Fruit fly (Drosophila melanogaster) whole organism, embryonic: ENCODE measurements around the gene pan.
A peak's percentile ranks its signal among the peaks of the same experiment; 100 is the strongest.

Source experiments
- Ada2b ChIP-seq: fragments of 200-800 bp; sonication (Bioruptor generic); IDR thresholded peaks from 2 replicates; pipeline ENCODE4 v1.3.6; 2022; ENCODE audit warnings: missing biosample characterization, missing genetic modification characterization
- BtbVII ChIP-seq: fragments of 200-800 bp; sonication (Bioruptor generic); optimal IDR thresholded peaks from 3 replicates; lab custom pipeline; 2017; ENCODE audit warnings: missing biosample characterization, mild to moderate bottlenecking, missing genetic modification characterization
- CG10267 ChIP-seq: fragments of 200-800 bp; sonication (Bioruptor generic); optimal IDR thresholded peaks from 2 replicates; lab custom pipeline; 2018; ENCODE audit warnings: missing biosample characterization, mild to moderate bottlenecking, missing genetic modification characterization, moderate library complexity
- CG11723 ChIP-seq: fragments of 200-800 bp; sonication (Bioruptor generic); optimal IDR thresholded peaks from 2 replicates; lab custom pipeline; 2017; ENCODE audit warnings: missing biosample characterization, mild to moderate bottlenecking, missing genetic modification characterization
- CG12104 ChIP-seq: fragments of 200-800 bp; sonication (Bioruptor generic); optimal IDR thresholded peaks from 3 replicates; lab custom pipeline; 2016; ENCODE audit warnings: missing biosample characterization, missing genetic modification characterization
- CG12236 ChIP-seq: fragments of 200-800 bp; sonication (Bioruptor generic); optimal IDR thresholded peaks from 2 replicates; lab custom pipeline; 2016; ENCODE audit warnings: missing biosample characterization, missing genetic modification characterization
- CG12744 ChIP-seq: fragments of 200-800 bp; sonication (Bioruptor generic); optimal IDR thresholded peaks from 2 replicates; lab custom pipeline; 2016; ENCODE audit warnings: missing biosample characterization, missing genetic modification characterization
- CG12769 ChIP-seq: fragments of 200-800 bp; sonication (Bioruptor generic); optimal IDR thresholded peaks from 2 replicates; lab custom pipeline; 2019; ENCODE audit warnings: missing biosample characterization, mild to moderate bottlenecking, missing genetic modification characterization, moderate library complexity
- CG13287 ChIP-seq: fragments of 200-800 bp; sonication (Bioruptor generic); IDR thresholded peaks from 2 replicates; pipeline ENCODE4 v1.3.6; 2022; ENCODE audit warnings: missing biosample characterization, missing genetic modification characterization; ENCODE audit not compliant: partially characterized antibody
- CG13296 ChIP-seq: fragments of 200-800 bp; sonication (Bioruptor generic); optimal IDR thresholded peaks from 3 replicates; lab custom pipeline; 2018; ENCODE audit warnings: missing biosample characterization, mild to moderate bottlenecking, missing genetic modification characterization
- CG14710 ChIP-seq: fragments of 200-800 bp; sonication (Bioruptor generic); optimal IDR thresholded peaks from 3 replicates; lab custom pipeline; 2019; ENCODE audit warnings: missing biosample characterization, mild to moderate bottlenecking, missing genetic modification characterization, moderate library complexity
- CG15479 ChIP-seq: fragments of 200-800 bp; sonication (Bioruptor generic); optimal IDR thresholded peaks from 3 replicates; lab custom pipeline; 2019; ENCODE audit warnings: missing biosample characterization, mild to moderate bottlenecking, missing genetic modification characterization, moderate library complexity
- CG1603 ChIP-seq: fragments of 200-800 bp; sonication (Bioruptor generic); optimal IDR thresholded peaks from 2 replicates; lab custom pipeline; 2019; ENCODE audit warnings: missing biosample characterization, mild to moderate bottlenecking, missing genetic modification characterization, moderate library complexity
- CG1647 ChIP-seq: fragments of 200-800 bp; sonication (Bioruptor generic); optimal IDR thresholded peaks from 3 replicates; lab custom pipeline; 2016; ENCODE audit warnings: missing biosample characterization, missing genetic modification characterization
- CG17186 ChIP-seq: fragments of 200-800 bp; sonication (Bioruptor generic); optimal IDR thresholded peaks from 3 replicates; lab custom pipeline; 2017; ENCODE audit warnings: missing biosample characterization, missing genetic modification reagents, missing genetic modification characterization
- CG17612 ChIP-seq: fragments of 200-800 bp; sonication (Bioruptor generic); IDR thresholded peaks from 2 replicates; pipeline ENCODE4 v1.3.6; 2022; ENCODE audit warnings: missing biosample characterization, missing genetic modification characterization
- CG17912 ChIP-seq: fragments of 200-800 bp; sonication (Bioruptor generic); optimal IDR thresholded peaks from 2 replicates; lab custom pipeline; 2018; ENCODE audit warnings: missing biosample characterization, mild to moderate bottlenecking, missing genetic modification characterization
- CG2120 ChIP-seq: fragments of 200-800 bp; sonication (Bioruptor generic); optimal IDR thresholded peaks from 3 replicates; lab custom pipeline; 2016; ENCODE audit warnings: missing biosample characterization, missing genetic modification characterization
- CG31365 ChIP-seq: fragments of 200-800 bp; sonication (Bioruptor generic); optimal IDR thresholded peaks from 2 replicates; lab custom pipeline; 2018; ENCODE audit warnings: missing biosample characterization, mild to moderate bottlenecking, missing genetic modification characterization
- CG43689 ChIP-seq: fragments of 200-800 bp; sonication (Bioruptor generic); IDR thresholded peaks from 2 replicates; pipeline ENCODE4 v1.3.6; 2022; ENCODE audit warnings: missing biosample characterization, missing genetic modification characterization
- CG5180 ChIP-seq: fragments of 200-800 bp; sonication (Bioruptor generic); optimal IDR thresholded peaks from 3 replicates; lab custom pipeline; 2017; ENCODE audit warnings: missing biosample characterization, missing genetic modification characterization, mild to moderate bottlenecking, moderate library complexity, missing genetic modification reagents
- CG5953 ChIP-seq: fragments of 200-800 bp; sonication (Bioruptor generic); IDR thresholded peaks from 2 replicates; pipeline ENCODE4 v1.3.6; 2022; ENCODE audit warnings: missing biosample characterization, missing genetic modification characterization
- CG6854 ChIP-seq: fragments of 200-800 bp; sonication (Bioruptor generic); optimal IDR thresholded peaks from 3 replicates; lab custom pipeline; 2017; ENCODE audit warnings: missing biosample characterization, mild to moderate bottlenecking, missing genetic modification characterization
- Drgx ChIP-seq: fragments of 200-800 bp; sonication (Bioruptor generic); IDR thresholded peaks from 2 replicates; pipeline ENCODE4 v1.3.6; 2022; ENCODE audit warnings: missing biosample characterization, missing genetic modification characterization
- E2f1 ChIP-seq: fragments of 200-800 bp; sonication (Bioruptor generic); IDR thresholded peaks from 2 replicates; pipeline ENCODE4 v1.3.6; 2022; ENCODE audit warnings: missing biosample characterization, missing genetic modification characterization
- MTF-1 ChIP-seq: fragments of 200-800 bp; sonication (Bioruptor generic); optimal IDR thresholded peaks from 2 replicates; lab custom pipeline; 2018; ENCODE audit warnings: missing biosample characterization, mild to moderate bottlenecking, missing genetic modification characterization, borderline replicate concordance
- Med ChIP-seq: fragments of 200-800 bp; sonication (Bioruptor generic); peaks from one replicate; lab custom pipeline; 2016; ENCODE audit warnings: missing biosample characterization, missing genetic modification characterization, mild to moderate bottlenecking, inconsistent platforms, moderate library complexity
- Meics ChIP-seq: fragments of 200-800 bp; sonication (Bioruptor generic); optimal IDR thresholded peaks from 2 replicates; lab custom pipeline; 2017; ENCODE audit warnings: missing biosample characterization, mild to moderate bottlenecking, missing genetic modification characterization
- Ravus ChIP-seq: fragments of 200-800 bp; sonication (Bioruptor generic); IDR thresholded peaks from 2 replicates; pipeline ENCODE4 v1.3.6; 2022; ENCODE audit warnings: missing biosample characterization, missing genetic modification characterization
- bab2 ChIP-seq: fragments of 200-800 bp; sonication (Bioruptor generic); optimal IDR thresholded peaks from 2 replicates; lab custom pipeline; 2016; ENCODE audit warnings: missing biosample characterization, missing genetic modification characterization
- cato ChIP-seq: fragments of 200-800 bp; sonication (Bioruptor generic); optimal IDR thresholded peaks from 2 replicates; lab custom pipeline; 2016; ENCODE audit warnings: missing biosample characterization, missing genetic modification characterization, borderline replicate concordance
- corto ChIP-seq: fragments of 200-800 bp; sonication (Bioruptor generic); optimal IDR thresholded peaks from 2 replicates; lab custom pipeline; 2016; ENCODE audit warnings: missing biosample characterization, mild to moderate bottlenecking, missing genetic modification characterization, moderate library complexity
- crc ChIP-seq: fragments of 200-800 bp; sonication (Bioruptor generic); optimal IDR thresholded peaks from 2 replicates; lab custom pipeline; 2016; ENCODE audit warnings: missing biosample characterization, missing genetic modification characterization
- cwo ChIP-seq: fragments of 200-800 bp; sonication (Bioruptor generic); optimal IDR thresholded peaks from 3 replicates; lab custom pipeline; 2017; ENCODE audit warnings: missing biosample characterization, missing genetic modification characterization, mild to moderate bottlenecking, moderate library complexity, missing genetic modification reagents
- disco-r ChIP-seq: fragments of 200-800 bp; sonication (Bioruptor generic); optimal IDR thresholded peaks from 2 replicates; lab custom pipeline; 2016; ENCODE audit warnings: missing biosample characterization, missing genetic modification characterization
- ewg ChIP-seq: fragments of 200-800 bp; sonication (Bioruptor generic); optimal IDR thresholded peaks from 3 replicates; lab custom pipeline; 2017; ENCODE audit warnings: mild to moderate bottlenecking, missing biosample characterization, missing genetic modification reagents, missing genetic modification characterization
- gem ChIP-seq: fragments of 200-800 bp; sonication (Bioruptor generic); optimal IDR thresholded peaks from 2 replicates; lab custom pipeline; 2019; ENCODE audit warnings: missing biosample characterization, mild to moderate bottlenecking, missing genetic modification characterization, moderate library complexity
- ind ChIP-seq: fragments of 200-800 bp; sonication (Bioruptor generic); optimal IDR thresholded peaks from 3 replicates; lab custom pipeline; 2016; ENCODE audit warnings: missing biosample characterization, missing genetic modification characterization
- mam ChIP-seq: fragments of 200-800 bp; sonication (Bioruptor generic); optimal IDR thresholded peaks from 3 replicates; lab custom pipeline; 2016; ENCODE audit warnings: missing biosample characterization, missing genetic modification characterization
- mld ChIP-seq: fragments of 200-800 bp; sonication (Bioruptor generic); IDR thresholded peaks from 3 replicates; pipeline ENCODE4 v1.3.6; 2022; ENCODE audit warnings: missing biosample characterization, missing genetic modification characterization; ENCODE audit not compliant: partially characterized antibody
- nau ChIP-seq: fragments of 200-800 bp; sonication (Bioruptor generic); optimal IDR thresholded peaks from 3 replicates; lab custom pipeline; 2017; ENCODE audit warnings: missing biosample characterization, mild to moderate bottlenecking, missing genetic modification characterization, missing genetic modification reagents
- nmo ChIP-seq: fragments of 200-800 bp; sonication (Bioruptor generic); optimal IDR thresholded peaks from 2 replicates; lab custom pipeline; 2018; ENCODE audit warnings: missing biosample characterization, mild to moderate bottlenecking, missing genetic modification characterization, moderate library complexity
- p53 ChIP-seq: fragments of 200-800 bp; sonication (Bioruptor generic); optimal IDR thresholded peaks from 2 replicates; lab custom pipeline; 2016; ENCODE audit warnings: missing biosample characterization, missing genetic modification characterization
- phol ChIP-seq: fragments of 200-800 bp; sonication (Bioruptor generic); optimal IDR thresholded peaks from 3 replicates; lab custom pipeline; 2018; ENCODE audit warnings: missing biosample characterization, mild to moderate bottlenecking, missing genetic modification characterization, moderate library complexity
- pnt ChIP-seq: fragments of 200-800 bp; sonication (Bioruptor generic); optimal IDR thresholded peaks from 3 replicates; lab custom pipeline; 2016; ENCODE audit warnings: missing biosample characterization, missing genetic modification characterization
- pzg ChIP-seq: fragments of 200-800 bp; sonication (Bioruptor generic); optimal IDR thresholded peaks from 3 replicates; lab custom pipeline; 2018; ENCODE audit warnings: missing biosample characterization, mild to moderate bottlenecking, missing genetic modification characterization, moderate library complexity
- salm ChIP-seq: fragments of 200-800 bp; sonication (Bioruptor generic); optimal IDR thresholded peaks from 2 replicates; lab custom pipeline; 2018; ENCODE audit warnings: missing biosample characterization, mild to moderate bottlenecking, missing genetic modification characterization
- sr ChIP-seq: fragments of 200-800 bp; sonication (Bioruptor generic); IDR thresholded peaks from 3 replicates; pipeline ENCODE4 v1.3.6; 2022; ENCODE audit warnings: missing biosample characterization, missing genetic modification characterization
- twi ChIP-seq: fragments of 200-800 bp; optimal IDR thresholded peaks from 2 replicates; lab custom pipeline; 2019; ENCODE audit warnings: missing biosample characterization, mild to moderate bottlenecking, missing genetic modification characterization, moderate library complexity

Gene pan

DNA sequence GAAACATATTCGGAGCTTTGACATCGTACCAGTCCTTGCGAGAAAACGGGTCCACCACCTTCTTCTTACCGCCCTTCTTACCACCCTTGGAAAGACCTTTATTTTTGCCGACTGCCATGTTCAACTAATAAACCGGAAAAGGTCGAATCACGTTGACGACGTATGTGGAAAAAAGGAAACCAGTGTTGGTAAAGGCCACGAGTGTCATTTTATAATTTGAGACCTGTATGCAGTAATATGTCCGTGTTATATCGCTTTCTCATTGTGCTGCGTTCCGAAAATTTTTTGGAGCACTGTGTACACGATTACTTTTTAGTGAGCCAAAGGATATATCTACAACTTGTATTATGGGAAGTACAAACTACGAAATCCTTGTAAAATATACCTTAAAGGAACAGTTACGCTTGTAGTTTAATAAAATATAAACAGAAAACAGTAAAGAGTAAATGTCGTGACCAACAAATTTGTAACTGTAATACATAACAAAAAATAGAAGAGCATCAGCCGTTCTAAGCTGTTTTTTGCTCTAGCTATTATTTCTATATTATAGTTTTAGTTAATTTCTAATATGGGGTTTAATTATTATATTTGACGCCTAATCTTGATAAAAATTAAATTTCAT lies 2.0 kb upstream of the pan start, which contains the start of gene RpS3A (continued):
- TF ChIP-seq CG11723 (GFP tag; lab: Kevin White, UChicago) (peak; percentile 97), E2f1 (GFP tag; lab: Robert Waterston, UW) (no peak), BtbVII (GFP tag; lab: Kevin White, UChicago) (peak; percentile 85), ind (GFP tag; lab: Kevin White, UChicago) (peak; percentile 61), Meics (GFP tag; lab: Kevin White, UChicago) (peak; percentile 86), cwo (GFP tag; lab: Kevin White, UChicago) (no peak), p53 (GFP tag; lab: Kevin White, UChicago) (peak; percentile 66), CG12104 (GFP tag; lab: Kevin White, UChicago) (peak; percentile 53), CG12769 (tag; lab: Kevin White, UChicago) (peak; percentile 79), CG1647 (GFP tag; lab: Kevin White, UChicago) (peak; percentile 56), Drgx (GFP tag; lab: Robert Waterston, UW) (no peak), disco-r (GFP tag; lab: Kevin White, UChicago) (peak; percentile 55), crc (GFP tag; lab: Kevin White, UChicago) (peak; percentile 11), mam (GFP tag; lab: Kevin White, UChicago) (peak; percentile 76), corto (GFP tag; lab: Kevin White, UChicago) (no peak), cato (GFP tag; lab: Kevin White, UChicago) (no peak), nau (GFP tag; lab: Kevin White, UChicago) (peak; percentile 76), CG12744 (GFP tag; lab: Kevin White, UChicago) (no peak), nmo (GFP tag; lab: Kevin White, UChicago) (peak; percentile 81), Ada2b (GFP tag; lab: Robert Waterston, UW) (no peak; the same call in 1 of the 2 replicates), twi (tag; lab: Kevin White, UChicago) (peak; percentile 70), CG15479 (no peak), CG14710 (tag; lab: Kevin White, UChicago) (peak; percentile 72), CG1603 (tag; lab: Kevin White, UChicago) (peak; percentile 98), CG17186 (GFP tag; lab: Kevin White, UChicago) (peak; percentile 74), CG17912 (GFP tag; lab: Kevin White, UChicago) (peak; percentile 90), salm (peak; percentile 69), CG5953 (no peak), CG13287 (peak; percentile 30; the same call in 1 of the 2 replicates), CG13296 (GFP tag; lab: Kevin White, UChicago) (peak; percentile 86), CG6854 (peak; percentile 84), gem (tag; lab: Kevin White, UChicago) (peak; percentile 55), phol (tag; lab: Kevin White, UChicago) (peak; percentile 91), CG10267 (tag; lab: Kevin White, UChicago) (peak; percentile 95), Ravus (GFP tag; lab: Robert Waterston, UW) (no peak), CG43689 (GFP tag; lab: Robert Waterston, UW) (no peak), CG12236 (peak; percentile 67), CG5180 (peak; percentile 58), mld (no peak), MTF-1 (GFP tag; lab: Kevin White, UChicago) (peak; percentile 93), sr (no peak), pzg (GFP tag; lab: Kevin White, UChicago) (peak; percentile 86), Med (peak; percentile 98), CG2120 (GFP tag; lab: Kevin White, UChicago) (peak; percentile 63), CG17612 (GFP tag; lab: Robert Waterston, UW) (no peak), bab2 (peak; percentile 51), ewg (GFP tag; lab: Kevin White, UChicago) (no peak), pnt (peak; percentile 49), CG31365 (peak; percentile 74)
